Worm (Caenorhabditis elegans): ENCODE data around the gene C27D9.1.

DNA sequence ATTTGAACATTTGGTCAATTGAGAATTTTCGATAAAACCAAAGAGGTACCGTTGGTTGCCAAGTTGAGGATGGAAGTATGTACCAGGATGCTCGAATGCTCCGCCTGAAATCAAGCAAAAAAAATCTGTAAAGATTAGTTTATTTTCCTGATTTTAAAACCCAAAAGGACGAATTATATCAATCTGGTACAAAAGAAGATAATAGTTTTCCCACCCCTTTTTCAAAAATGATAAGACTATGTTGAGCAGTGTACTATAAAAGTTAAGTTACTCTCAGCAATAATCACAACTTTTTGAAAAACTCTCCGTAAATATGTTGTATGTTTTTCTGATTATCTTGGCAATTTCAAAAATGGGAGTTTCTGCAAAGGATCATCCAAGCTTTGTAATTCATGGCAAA lies 5.2 kb downstream of the C27D9.1 start, which contains the start of gene F26G1.3:
- TF ChIP-seq ztf-29 (GFP tag; IDR thresholded peaks at IDR 0.05) (no peak), med-1 (GFP tag; optimal IDR thresholded peaks at IDR 0.05; ENCODE audit: insufficient read depth) (no peak), T22C8.4 (GFP tag; IDR thresholded peaks at IDR 0.05) (no peak), ztf-23 (GFP tag; IDR thresholded peaks at IDR 0.05) (no peak)

Measured in whole organism, midembryonic.